Worm (Caenorhabditis elegans) whole organism, L4 larva: ENCODE results near the gene R02F2.5.
A peak's percentile ranks its signal among the peaks of the same experiment; 100 is the strongest.

Source experiments
- Y48G9A.11 ChIP-seq: fragments of 200-800 bp; sonication (Bioruptor generic); IDR thresholded peaks from 2 replicates; pipeline ENCODE4 v1.3.6; 2022; ENCODE audit warnings: missing genetic modification reagents, missing genetic modification characterization, missing compliant biosample characterization
- Y75B8A.6 ChIP-seq: fragments of 200-800 bp; sonication (Bioruptor generic); IDR thresholded peaks from 2 replicates; pipeline ENCODE4 v1.3.6; 2022; ENCODE audit warnings: missing genetic modification reagents, missing genetic modification characterization, missing compliant biosample characterization
- aha-1 ChIP-seq: fragments of 150-350 bp; peaks from one replicate; lab custom pipeline; 2014; ENCODE audit warnings: missing biosample characterization, missing genetic modification characterization
- ama-1 ChIP-seq: fragments of 150-350 bp; optimal IDR thresholded peaks from 2 replicates; lab custom pipeline; 2014; ENCODE audit warnings: inconsistent platforms, mixed read lengths
- arid-1 ChIP-seq: fragments of 200-800 bp; sonication (Bioruptor generic); conservative IDR thresholded peaks from 2 replicates; pipeline ENCODE4 v1.3.6; 2022; ENCODE audit warnings: missing genetic modification reagents, missing genetic modification characterization, missing compliant biosample characterization
- attf-4 ChIP-seq: sonication (generic microtip); optimal IDR thresholded peaks from 3 replicates; lab custom pipeline; 2017; ENCODE audit warnings: missing biosample characterization, missing genetic modification characterization
- ceh-20 ChIP-seq: fragments of 200-800 bp; sonication (Bioruptor generic); IDR thresholded peaks from 2 replicates; pipeline ENCODE4 v1.3.6; 2022; ENCODE audit warnings: missing genetic modification reagents, missing genetic modification characterization, missing compliant biosample characterization
- ceh-28 ChIP-seq: fragments of 150-350 bp; optimal IDR thresholded peaks from 2 replicates; lab custom pipeline; 2014; ENCODE audit warnings: missing biosample characterization, missing genetic modification reagents, missing genetic modification characterization
- ceh-82 ChIP-seq: sonication (generic microtip); optimal IDR thresholded peaks from 2 replicates; lab custom pipeline; 2017; ENCODE audit warnings: missing biosample characterization, missing genetic modification characterization
- daf-12 ChIP-seq: fragments of 150-350 bp; optimal IDR thresholded peaks from 2 replicates; lab custom pipeline; 2014; ENCODE audit warnings: missing biosample characterization, missing genetic modification reagents, missing genetic modification characterization
- daf-16 ChIP-seq, 3 experiments: sonication (generic microtip); optimal IDR thresholded peaks; 2 replicates each; lab custom pipeline; 2016 to 2017; ENCODE audit warnings: missing genetic modification characterization in 3 of 3, missing genetic modification reagents in 3 of 3, mild to moderate bottlenecking in 2 of 3, missing compliant biosample characterization in 2 of 3, missing biosample characterization in 1 of 3, moderate library complexity in 1 of 3
- daf-8 ChIP-seq: fragments of 200-800 bp; sonication (Bioruptor generic); IDR thresholded peaks from 2 replicates; pipeline ENCODE4 v1.3.6; 2022; ENCODE audit warnings: missing genetic modification characterization, missing compliant biosample characterization
- dmd-6 ChIP-seq: fragments of 200-800 bp; sonication (Bioruptor generic); IDR thresholded peaks from 2 replicates; pipeline ENCODE4 v1.3.6; 2022; ENCODE audit warnings: missing genetic modification reagents, missing genetic modification characterization, missing compliant biosample characterization
- dve-1 ChIP-seq: sonication (generic microtip); optimal IDR thresholded peaks from 2 replicates; lab custom pipeline; 2017; ENCODE audit warnings: antibody characterized with exemption, mild to moderate bottlenecking, missing genetic modification characterization, missing compliant biosample characterization; ENCODE audit not compliant: insufficient read depth
- fkh-10 ChIP-seq: fragments of 150-350 bp; optimal IDR thresholded peaks from 2 replicates; lab custom pipeline; 2014; ENCODE audit warnings: missing biosample characterization, missing genetic modification reagents, missing genetic modification characterization
- hif-1 ChIP-seq, 2 experiments: sonication (generic microtip); optimal IDR thresholded peaks; 2 replicates each; lab custom pipeline; 2016 to 2017; ENCODE audit warnings: missing compliant biosample characterization in 2 of 2, missing genetic modification characterization in 2 of 2, missing genetic modification reagents in 2 of 2, missing genotype in 2 of 2, mild to moderate bottlenecking in 1 of 2
- hlh-11 ChIP-seq: fragments of 200-800 bp; sonication (Bioruptor generic); optimal IDR thresholded peaks from 2 replicates; lab custom pipeline; 2018; ENCODE audit warnings: mild to moderate bottlenecking, missing genetic modification characterization, missing compliant biosample characterization
- hlh-30 ChIP-seq: sonication (generic microtip); optimal IDR thresholded peaks from 2 replicates; lab custom pipeline; 2017; ENCODE audit warnings: antibody characterized with exemption, mild to moderate bottlenecking, missing genetic modification characterization, missing compliant biosample characterization; ENCODE audit not compliant: insufficient read depth
- lim-7 ChIP-seq: fragments of 200-800 bp; sonication (Bioruptor generic); IDR thresholded peaks from 2 replicates; pipeline ENCODE4 v1.3.6; 2022; ENCODE audit warnings: missing genetic modification characterization, missing compliant biosample characterization
- lin-38 ChIP-seq: fragments of 200-800 bp; sonication (Bioruptor generic); IDR thresholded peaks from 2 replicates; pipeline ENCODE4 v1.3.6; 2022; ENCODE audit warnings: missing genetic modification reagents, missing genetic modification characterization, missing compliant biosample characterization
- lsy-2 ChIP-seq, 2 experiments: fragments of 150-350 bp in 1 of 2; sonication (generic microtip) in 1 of 2; optimal IDR thresholded peaks; 2 replicates each; lab custom pipeline; 2014 to 2017; ENCODE audit warnings: missing biosample characterization in 2 of 2, missing genetic modification characterization in 2 of 2
- mdl-1 ChIP-seq, 2 experiments: fragments of 150-350 bp in 1 of 2; sonication (generic microtip) in 1 of 2; optimal IDR thresholded peaks; 2 replicates each; lab custom pipeline; 2014 to 2017; ENCODE audit warnings: missing biosample characterization in 2 of 2, missing genetic modification characterization in 2 of 2
- mep-1 ChIP-seq: fragments of 150-350 bp; sonication (generic microtip); optimal IDR thresholded peaks from 3 replicates; lab custom pipeline; 2014; ENCODE audit warnings: missing biosample characterization, missing genetic modification characterization
- mxl-2 ChIP-seq: fragments of 200-800 bp; sonication (Bioruptor generic); conservative IDR thresholded peaks from 2 replicates; pipeline ENCODE4 v1.3.6; 2022; ENCODE audit warnings: missing genetic modification reagents, missing genetic modification characterization, missing compliant biosample characterization
- nhr-111 ChIP-seq: fragments of 200-800 bp; sonication (Bioruptor generic); optimal IDR thresholded peaks from 2 replicates; lab custom pipeline; 2018; ENCODE audit warnings: mild to moderate bottlenecking, missing genetic modification characterization, missing compliant biosample characterization
- nhr-237 ChIP-seq: sonication (generic microtip); optimal IDR thresholded peaks from 2 replicates; lab custom pipeline; 2017; ENCODE audit warnings: missing biosample characterization, missing genetic modification characterization
- nhr-28 ChIP-seq: fragments of 150-350 bp; optimal IDR thresholded peaks from 2 replicates; lab custom pipeline; 2014; ENCODE audit warnings: missing biosample characterization, missing genetic modification characterization
- nhr-48 ChIP-seq: sonication (generic microtip); optimal IDR thresholded peaks from 2 replicates; lab custom pipeline; 2016; ENCODE audit warnings: mild to moderate bottlenecking, missing genetic modification characterization, missing compliant biosample characterization
- nhr-6 ChIP-seq: fragments of 150-350 bp; optimal IDR thresholded peaks from 2 replicates; lab custom pipeline; 2014; ENCODE audit warnings: missing biosample characterization, missing genetic modification characterization
- rbr-2 ChIP-seq: sonication (generic microtip); optimal IDR thresholded peaks from 2 replicates; lab custom pipeline; 2016; ENCODE audit warnings: missing genotype, missing genetic modification characterization, missing compliant biosample characterization
- spr-3 ChIP-seq: fragments of 200-800 bp; sonication (Bioruptor generic); optimal IDR thresholded peaks from 2 replicates; lab custom pipeline; 2018; ENCODE audit warnings: mild to moderate bottlenecking, missing genetic modification characterization, missing compliant biosample characterization
- unc-62 ChIP-seq, 3 experiments: fragments of 150-350 bp in 1 of 3; sonication (generic microtip); optimal IDR thresholded peaks in 2 of 3; peaks in 1 of 3; 1 replicate in 1 of 3; 2 replicates in 2 of 3; lab custom pipeline; 2014 to 2017; ENCODE audit warnings: missing biosample characterization in 3 of 3, missing genetic modification characterization in 3 of 3, missing genetic modification reagents in 3 of 3, missing genotype in 1 of 3

Gene R02F2.5

DNA sequence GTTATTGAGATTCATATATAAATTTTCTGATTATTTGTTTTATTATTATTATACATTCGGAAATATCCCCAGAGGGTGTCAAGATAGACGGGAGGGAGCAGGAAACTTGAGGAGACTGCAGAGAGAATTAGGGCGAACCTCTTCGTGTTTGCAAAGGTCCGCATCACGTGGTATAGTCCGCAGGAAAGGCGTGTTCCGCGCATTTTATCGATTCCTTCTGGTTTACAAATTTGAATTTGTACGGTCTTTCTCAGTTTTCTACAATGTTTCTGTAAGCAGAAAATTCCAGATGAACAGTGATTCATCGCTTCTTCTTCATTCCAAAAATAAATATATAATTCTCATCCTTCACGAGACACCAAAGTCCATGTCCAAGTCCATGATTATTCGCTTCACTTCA lies 20.8 kb downstream of the R02F2.5 start:
- TF ChIP-seq daf-12 (tag; lab: Kevin White, UChicago) (no peak), hlh-30 (tag; lab: Kevin White, UChicago) (peak; percentile 24)

- no peak for TF ChIP-seq Y48G9A.11
- no peak for TF ChIP-seq attf-4 (tag; lab: Kevin White, UChicago)
- TF ChIP-seq spr-3 = no peak
- TF ChIP-seq nhr-48 = no peak
- TF ChIP-seq rbr-2 (tag; lab: Kevin White, UChicago) = no peak
- no peak for TF ChIP-seq ceh-20
- no peak for TF ChIP-seq dmd-6
- no peak for TF ChIP-seq arid-1 (GFP tag; lab: Robert Waterston, UW)
- TF ChIP-seq Y75B8A.6 (GFP tag; lab: Robert Waterston, UW) = no peak
- TF ChIP-seq nhr-237 (tag; lab: Kevin White, UChicago) = no peak
- TF ChIP-seq aha-1 (tag; lab: Kevin White, UChicago) = no peak
- TF ChIP-seq, all 104 proteins: peak for 0
Observed at ce11 chrIII:5500732-5501131, 21.6 kb downstream of the R02F2.5 start.

ce11 chrIII:5501358-5502287 lies 22.5 kb downstream of the R02F2.5 start, which contains the start of gene R02F2.1:
Gene R02F2.1, plus strand, starts transcription at chrIII:5501885.
- peak; percentile 17 for TF ChIP-seq mep-1 (tag; lab: Kevin White, UChicago)
- peak; percentile 30 for TF ChIP-seq hlh-11 (tag; lab: Kevin White, UChicago)
- no peak for TF ChIP-seq ceh-28 (tag; lab: Kevin White, UChicago)
- no peak for TF ChIP-seq unc-62 (GFP tag; optimal IDR thresholded peaks at IDR 0.05 in 1 of 2; lab: Kevin White, UChicago)
- no peak for TF ChIP-seq unc-62 (tag; optimal IDR thresholded peaks at IDR 0.05; lab: Kevin White, UChicago)
- TF ChIP-seq aha-1 (tag; lab: Kevin White, UChicago) = peak; percentile 83
- no peak for TF ChIP-seq lin-38 (GFP tag; lab: Robert Waterston, UW)
- peak; percentile 32 for TF ChIP-seq nhr-28 (tag; lab: Kevin White, UChicago)
- TF ChIP-seq hif-1 (tag; optimal IDR thresholded peaks at IDR 0.05; lab: Kevin White, UChicago) = peak in 1 of 2 experiments; percentile 38
- peak; percentile 36 for TF ChIP-seq ama-1 (lab: Kevin White, UChicago)
- TF ChIP-seq mdl-1 (tag; optimal IDR thresholded peaks at IDR 0.05; lab: Kevin White, UChicago) = peak in 1 of 2 experiments; percentile 50
- TF ChIP-seq lim-7 (GFP tag; lab: Robert Waterston, UW) = 0 out of 2 replicates have a peak, but pooled peaks have one; percentile 18
- peak; percentile 90 for TF ChIP-seq hlh-30 (tag; lab: Kevin White, UChicago)
- peak in 1 of 2 experiments; percentile 0 for TF ChIP-seq lsy-2 (tag; optimal IDR thresholded peaks at IDR 0.05; lab: Kevin White, UChicago)
- no peak for TF ChIP-seq ceh-82 (tag; lab: Kevin White, UChicago)
- TF ChIP-seq daf-8 (GFP tag; lab: Robert Waterston, UW) = no peak
- TF ChIP-seq nhr-111 (GFP tag; lab: Kevin White, UChicago) = no peak
- peak; percentile 59 for TF ChIP-seq dve-1 (tag; lab: Kevin White, UChicago)
- TF ChIP-seq nhr-6 (tag; lab: Kevin White, UChicago) = peak; percentile 0
- TF ChIP-seq ceh-20 = no peak
- no peak for TF ChIP-seq fkh-10 (GFP tag; lab: Kevin White, UChicago)
- 0 out of 2 replicates have a peak, but pooled peaks have one; percentile 5 for TF ChIP-seq mxl-2
- TF ChIP-seq daf-16 (GFP tag; optimal IDR thresholded peaks at IDR 0.05; lab: Kevin White, UChicago) = no peak
- TF ChIP-seq daf-16 (tag; optimal IDR thresholded peaks at IDR 0.05; lab: Kevin White, UChicago) = peak; percentile 67
- no peak for TF ChIP-seq spr-3
